Worm (Caenorhabditis elegans): ENCODE data around the gene sri-47.

ce11 chrII:2656606-2657005, at the start of gene sri-47:
- TF ChIP-seq flt-1 (GFP tag; IDR thresholded peaks at IDR 0.05): no peak
- TF ChIP-seq ztf-29 (GFP tag; IDR thresholded peaks at IDR 0.05): no peak
- TF ChIP-seq cog-1 (tag; optimal IDR thresholded peaks at IDR 0.05): no peak
- TF ChIP-seq med-1 (GFP tag; optimal IDR thresholded peaks at IDR 0.05; ENCODE audit: insufficient read depth): no peak
- no peak for TF ChIP-seq T22C8.4 (GFP tag; IDR thresholded peaks at IDR 0.05)
- TF ChIP-seq klf-2 (GFP tag; conservative IDR thresholded peaks at IDR 0.05): no peak
- no peak for TF ChIP-seq ztf-23 (GFP tag; IDR thresholded peaks at IDR 0.05)
- no peak for TF ChIP-seq ref-1 (GFP tag; conservative IDR thresholded peaks at IDR 0.05)
